Worm (Caenorhabditis elegans): ENCODE measurements around the gene Y57A10C.8.

- TF ChIP-seq ama-1 (optimal IDR thresholded peaks at IDR 0.05) (no peak), pes-1 (GFP tag; IDR thresholded peaks at IDR 0.05) (no peak), flt-1 (GFP tag; IDR thresholded peaks at IDR 0.05) (no peak), ceh-13 (GFP tag; optimal IDR thresholded peaks at IDR 0.05) (no peak), aly-1 (tag; optimal IDR thresholded peaks at IDR 0.05) (no peak), scrt-1 (GFP tag; IDR thresholded peaks at IDR 0.05) (no peak), hmbx-1 (tag; optimal IDR thresholded peaks at IDR 0.05) (no peak), tra-4 (tag; optimal IDR thresholded peaks at IDR 0.05) (no peak), hnd-1 (tag; optimal IDR thresholded peaks at IDR 0.05) (no peak), ets-7 (tag; optimal IDR thresholded peaks at IDR 0.05) (no peak), tbx-11 (GFP tag; IDR thresholded peaks at IDR 0.05) (no peak)
Observed at ce11 chrII:12425644-12426222, 3.9 kb downstream of the Y57A10C.8 start, which contains the start of gene daf-22.
